Worm (Caenorhabditis elegans) whole organism, early embryonic: ENCODE measurements around the gene nhr-32.

Experiments used
- F13C5.2 ChIP-seq: sonication (generic microtip); optimal IDR thresholded peaks from 2 replicates; lab custom pipeline; 2017; ENCODE audit warnings: mild to moderate bottlenecking, missing genetic modification characterization, inconsistent platforms, missing compliant biosample characterization
- aly-1 ChIP-seq: sonication (generic microtip); optimal IDR thresholded peaks from 2 replicates; lab custom pipeline; 2016; ENCODE audit warnings: missing genetic modification characterization, missing compliant biosample characterization
- ama-1 ChIP-seq: fragments of 150-350 bp; optimal IDR thresholded peaks from 2 replicates; lab custom pipeline; 2014
- hnd-1 ChIP-seq: sonication (generic microtip); optimal IDR thresholded peaks from 2 replicates; lab custom pipeline; 2016; ENCODE audit warnings: missing genetic modification characterization, missing compliant biosample characterization
- sea-1 ChIP-seq: fragments of 200-800 bp; sonication (Bioruptor generic); conservative IDR thresholded peaks from 2 replicates; pipeline ENCODE4 v1.3.6; 2022; ENCODE audit warnings: missing genetic modification characterization, missing compliant biosample characterization
- tra-4 ChIP-seq: sonication (generic microtip); optimal IDR thresholded peaks from 2 replicates; lab custom pipeline; 2017; ENCODE audit warnings: missing genetic modification characterization, missing compliant biosample characterization

ce11 chrX:13247614-13248013 lies 4.2 kb upstream of the nhr-32 start:
- no peak for TF ChIP-seq ama-1 (lab: Kevin White, UChicago)
- TF ChIP-seq tra-4 (tag; lab: Kevin White, UChicago) = no peak
- TF ChIP-seq hnd-1 (tag; lab: Kevin White, UChicago) = no peak
- no peak for TF ChIP-seq F13C5.2 (tag; lab: Kevin White, UChicago)
- no peak for TF ChIP-seq aly-1 (tag; lab: Kevin White, UChicago)
- TF ChIP-seq sea-1 (GFP tag; lab: Robert Waterston, UW) = no peak
